Worm (Caenorhabditis elegans) whole organism, young adult: Measurements from ENCODE around the gene hog-1.

Experiments used
- cebp-1 ChIP-seq, 2 experiments: fragments of 200-800 bp in 1 of 2; sonication (Bioruptor generic) in 1 of 2; sonication (generic microtip) in 1 of 2; IDR thresholded peaks in 1 of 2; optimal IDR thresholded peaks in 1 of 2; 2 replicates each; pipeline versions ENCODE4 v1.3.6 to Lab custom; 2017 to 2022; ENCODE audit warnings: missing compliant biosample characterization in 2 of 2, missing genetic modification characterization in 2 of 2, mild to moderate bottlenecking in 1 of 2, missing genetic modification reagents in 1 of 2, moderate library complexity in 1 of 2
- cebp-2 ChIP-seq: fragments of 200-800 bp; sonication (Bioruptor generic); IDR thresholded peaks from 2 replicates; pipeline ENCODE4 v1.3.6; 2022; ENCODE audit warnings: missing genetic modification characterization, missing compliant biosample characterization
- chd-7 ChIP-seq: sonication (generic microtip); optimal IDR thresholded peaks from 2 replicates; lab custom pipeline; 2016; ENCODE audit warnings: mild to moderate bottlenecking, missing genetic modification characterization, moderate library complexity, missing compliant biosample characterization
- hsf-1 ChIP-seq: fragments of 200-800 bp; sonication (Bioruptor generic); IDR thresholded peaks from 2 replicates; pipeline ENCODE4 v1.3.6; 2022; ENCODE audit warnings: missing genetic modification reagents, missing genetic modification characterization, missing compliant biosample characterization
- snpc-4 ChIP-seq, 5 experiments: fragments of 150-350 bp in 1 of 5; sonication (generic microtip) in 4 of 5; optimal IDR thresholded peaks; 2 replicates each; lab custom pipeline; 2014 to 2018; ENCODE audit warnings: missing genetic modification characterization in 5 of 5, missing biosample characterization in 3 of 5, antibody characterized with exemption in 2 of 5, mild to moderate bottlenecking in 2 of 5, missing compliant biosample characterization in 2 of 5, missing genotype in 2 of 5, moderate library complexity in 2 of 5, missing genetic modification reagents in 1 of 5
- unc-62 ChIP-seq: fragments of 150-350 bp; optimal IDR thresholded peaks from 2 replicates; lab custom pipeline; 2014; ENCODE audit warnings: missing biosample characterization, missing genetic modification reagents, missing genetic modification characterization

DNA sequence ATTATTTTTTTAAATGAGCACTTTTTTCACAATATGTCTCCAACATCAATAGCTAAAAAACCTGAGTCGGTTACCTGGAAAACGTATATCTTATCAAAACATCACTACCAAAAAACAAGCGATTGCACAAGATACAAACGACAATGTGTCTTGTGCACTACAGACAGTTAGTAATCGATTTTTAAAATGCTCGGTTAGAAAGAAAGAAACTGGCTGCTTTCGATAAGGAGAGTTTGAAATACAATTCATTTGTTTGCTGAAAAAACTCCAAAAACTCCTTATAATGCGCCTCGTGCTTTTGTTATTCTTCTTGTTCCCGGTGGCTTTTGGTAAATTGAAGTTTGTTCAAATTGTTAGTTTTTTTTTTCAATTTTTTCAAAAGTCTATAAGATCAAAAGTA, 24.9 kb downstream of the hog-1 start, which contains the start of gene acp-5:
- TF ChIP-seq cebp-2 (GFP tag; lab: Robert Waterston, UW) (no peak), unc-62 (no peak), chd-7 (tag; lab: Kevin White, UChicago) (no peak), cebp-1 (GFP tag; IDR thresholded peaks at IDR 0.05; lab: Robert Waterston, UW) (no peak), cebp-1 (tag; optimal IDR thresholded peaks at IDR 0.05; lab: Kevin White, UChicago) (no peak), snpc-4 (GFP tag; optimal IDR thresholded peaks at IDR 0.05; lab: Kevin White, UChicago) (no peak), snpc-4 (tag; optimal IDR thresholded peaks at IDR 0.05; lab: Kevin White, UChicago) (no peak), hsf-1 (GFP tag; lab: Robert Waterston, UW) (no peak)
